Worm (Caenorhabditis elegans): ENCODE results near the gene C13G3.12.

Gene C13G3.12

DNA sequence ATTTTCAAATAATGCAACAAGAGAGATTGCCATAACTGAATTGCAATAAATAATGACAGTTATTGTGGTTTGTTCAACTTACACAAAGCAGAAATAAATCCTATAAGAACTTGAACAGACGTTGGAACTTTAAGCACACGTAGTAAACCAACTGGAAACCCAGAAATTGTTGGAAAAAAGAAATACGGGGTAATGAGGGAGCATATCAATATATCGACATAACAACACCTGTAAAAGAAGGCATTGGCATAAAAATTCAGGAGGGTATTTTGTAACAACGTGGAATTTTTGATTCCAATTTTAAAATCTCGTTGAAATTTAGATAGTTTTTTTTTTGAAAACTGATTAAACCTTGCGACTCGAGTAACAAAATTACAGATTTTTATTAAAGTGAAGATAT, 33.8 kb upstream of the C13G3.12 start:
- no peak for TF ChIP-seq klf-2 (GFP tag; conservative IDR thresholded peaks at IDR 0.05)
- no peak for TF ChIP-seq T22C8.4 (GFP tag; IDR thresholded peaks at IDR 0.05)
- no peak for TF ChIP-seq ztf-29 (GFP tag; IDR thresholded peaks at IDR 0.05)
- no peak for TF ChIP-seq ztf-23 (GFP tag; IDR thresholded peaks at IDR 0.05)
- no peak for TF ChIP-seq cog-1 (tag; optimal IDR thresholded peaks at IDR 0.05)
- no peak for TF ChIP-seq ref-1 (GFP tag; conservative IDR thresholded peaks at IDR 0.05)
- TF ChIP-seq med-1 (GFP tag; optimal IDR thresholded peaks at IDR 0.05; ENCODE audit: insufficient read depth), result no peak

DNA sequence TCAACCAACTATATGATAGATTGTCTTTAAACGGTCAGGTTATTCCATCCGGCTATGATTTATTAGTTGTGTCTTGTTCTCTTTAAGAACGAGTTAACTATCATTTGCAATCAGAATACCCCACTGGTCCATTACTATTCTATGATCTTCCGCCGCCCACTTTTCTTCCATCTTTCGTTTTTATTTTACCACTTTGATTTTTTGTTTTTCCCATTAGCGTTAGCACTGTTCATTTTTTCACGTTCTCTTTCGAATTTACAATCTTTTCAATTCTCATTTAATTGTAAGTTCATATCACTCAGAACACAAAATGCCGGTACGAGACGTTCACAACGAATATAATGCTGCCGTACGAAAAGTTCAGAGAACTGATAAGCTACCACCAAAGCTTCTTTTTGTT, 31.1 kb upstream of the C13G3.12 start, which contains the start of gene T04C12.7:
Gene T04C12.7 (plus strand): TSS at position 301 of the 400 bp plus-strand sequence.
- TF ChIP-seq cog-1 (tag; optimal IDR thresholded peaks at IDR 0.05) (no peak), ztf-29 (GFP tag; IDR thresholded peaks at IDR 0.05) (no peak), flt-1 (GFP tag; IDR thresholded peaks at IDR 0.05) (no peak), T22C8.4 (GFP tag; IDR thresholded peaks at IDR 0.05) (no peak), klf-2 (GFP tag; conservative IDR thresholded peaks at IDR 0.05) (no peak), ref-1 (GFP tag; conservative IDR thresholded peaks at IDR 0.05) (no peak), med-1 (GFP tag; optimal IDR thresholded peaks at IDR 0.05; ENCODE audit: insufficient read depth) (no peak), ztf-23 (GFP tag; IDR thresholded peaks at IDR 0.05) (no peak)

DNA sequence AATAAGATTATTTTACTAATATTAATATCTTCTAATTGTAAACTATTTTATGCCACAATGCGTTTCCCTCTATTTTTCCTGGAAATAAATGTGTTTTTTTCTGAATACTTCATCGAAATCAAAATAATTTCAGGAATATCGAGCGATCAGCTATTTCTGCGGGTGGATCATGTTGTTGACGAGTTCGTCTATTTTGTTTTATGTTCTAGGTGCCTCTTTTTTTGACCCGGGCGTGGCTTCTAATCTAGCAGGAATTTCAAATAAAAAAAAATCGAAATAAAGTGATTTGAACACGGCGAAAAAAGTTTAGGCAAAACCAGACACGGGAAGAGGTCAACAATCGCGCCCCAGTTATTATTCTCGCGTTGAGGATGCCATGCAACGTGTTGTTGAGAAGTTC, 29.2 kb upstream of the C13G3.12 start, which contains the start of gene T04C12.33:
Gene T04C12.33 (plus strand): TSS at position 301 of the 400 bp plus-strand sequence.
- TF ChIP-seq ztf-29 (GFP tag; IDR thresholded peaks at IDR 0.05) (no peak), klf-2 (GFP tag; conservative IDR thresholded peaks at IDR 0.05) (no peak), T22C8.4 (GFP tag; IDR thresholded peaks at IDR 0.05) (no peak), flt-1 (GFP tag; IDR thresholded peaks at IDR 0.05) (no peak), med-1 (GFP tag; optimal IDR thresholded peaks at IDR 0.05; ENCODE audit: insufficient read depth) (no peak), cog-1 (tag; optimal IDR thresholded peaks at IDR 0.05) (no peak), ztf-23 (GFP tag; IDR thresholded peaks at IDR 0.05) (no peak), ref-1 (GFP tag; conservative IDR thresholded peaks at IDR 0.05) (no peak), tab-1 (GFP tag; IDR thresholded peaks at IDR 0.05) (no peak)

DNA sequence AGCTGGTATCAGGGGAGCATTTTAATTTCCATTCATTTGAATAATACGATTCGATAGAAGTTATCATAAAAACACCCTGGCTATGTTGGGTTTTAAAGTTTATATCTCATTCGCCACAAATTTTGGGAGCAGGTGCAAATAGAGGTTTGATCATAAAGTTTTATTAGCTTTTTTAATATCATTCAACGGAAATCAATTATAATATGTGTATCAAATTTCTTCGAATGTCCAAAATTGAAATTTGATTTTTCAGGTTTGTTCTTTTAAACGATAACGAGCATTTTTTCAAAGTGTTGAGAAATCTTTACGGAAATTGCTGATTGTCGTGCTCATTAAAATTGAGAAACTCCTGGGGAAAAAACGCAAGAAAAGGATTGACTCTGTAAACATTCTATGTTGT, 26.0 kb upstream of the C13G3.12 start, which contains the start of gene srh-74:
Gene srh-74 (minus strand): TSS at position 101 of the 400 bp plus-strand sequence.
- TF ChIP-seq ztf-23 (GFP tag; IDR thresholded peaks at IDR 0.05), result no peak
- TF ChIP-seq T22C8.4 (GFP tag; IDR thresholded peaks at IDR 0.05), result no peak
- no peak for TF ChIP-seq med-1 (GFP tag; optimal IDR thresholded peaks at IDR 0.05; ENCODE audit: insufficient read depth)
- TF ChIP-seq cog-1 (tag; optimal IDR thresholded peaks at IDR 0.05), result no peak
- no peak for TF ChIP-seq ref-1 (GFP tag; conservative IDR thresholded peaks at IDR 0.05)
- TF ChIP-seq ztf-29 (GFP tag; IDR thresholded peaks at IDR 0.05), result no peak
- TF ChIP-seq klf-2 (GFP tag; conservative IDR thresholded peaks at IDR 0.05), result no peak
- no peak for TF ChIP-seq flt-1 (GFP tag; IDR thresholded peaks at IDR 0.05)
- no peak for TF ChIP-seq tab-1 (GFP tag; IDR thresholded peaks at IDR 0.05)

DNA sequence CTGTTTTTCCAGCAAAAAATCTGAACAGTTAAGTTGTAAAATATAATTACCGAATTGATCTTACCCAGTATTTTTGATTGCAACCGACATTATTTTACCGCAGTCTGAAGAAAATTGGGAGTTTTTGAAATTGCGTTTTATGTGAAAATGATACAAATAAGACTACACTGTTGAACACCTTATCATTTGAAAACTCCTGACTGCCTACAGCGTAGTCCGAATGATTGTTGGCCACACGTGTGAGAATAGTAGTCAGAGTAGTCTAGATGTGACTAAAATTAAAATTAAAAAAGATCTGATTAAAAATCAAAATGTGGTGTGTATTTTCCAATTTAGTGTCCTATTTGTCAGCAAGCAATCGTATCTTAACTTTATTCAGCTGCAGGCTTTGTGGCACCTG, 24.0 kb upstream of the C13G3.12 start, which contains the start of gene dhs-18:
Gene dhs-18 (minus strand): TSS at position 104 of the 400 bp plus-strand sequence.
- TF ChIP-seq ztf-23 (GFP tag; IDR thresholded peaks at IDR 0.05) (no peak), klf-2 (GFP tag; conservative IDR thresholded peaks at IDR 0.05) (no peak), med-1 (GFP tag; optimal IDR thresholded peaks at IDR 0.05; ENCODE audit: insufficient read depth) (no peak), cog-1 (tag; optimal IDR thresholded peaks at IDR 0.05) (no peak), T22C8.4 (GFP tag; IDR thresholded peaks at IDR 0.05) (no peak)

DNA sequence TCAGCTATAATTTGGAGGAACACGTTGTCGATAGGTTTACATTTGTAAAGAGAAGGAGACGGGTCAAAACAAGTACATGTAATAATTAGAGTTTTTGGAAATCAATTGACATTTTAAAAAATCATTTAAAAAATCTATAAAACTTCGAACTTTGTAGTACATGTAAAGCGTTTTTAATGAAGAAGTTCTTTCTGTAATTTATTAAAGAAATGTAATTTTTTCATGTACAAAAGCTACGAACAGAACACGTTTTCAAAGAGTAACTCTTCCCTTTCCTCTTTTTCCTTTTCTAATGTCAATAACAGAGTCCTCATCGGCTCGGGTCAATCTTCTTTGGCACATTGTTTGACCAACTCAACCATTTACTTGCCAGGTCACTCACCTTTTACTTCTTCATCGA, 21.1 kb upstream of the C13G3.12 start, which contains the start of gene C45B11.6:
Gene C45B11.6 (plus strand): TSS at position 301 of the 400 bp plus-strand sequence.
- TF ChIP-seq T22C8.4 (GFP tag; IDR thresholded peaks at IDR 0.05) (no peak), tab-1 (GFP tag; IDR thresholded peaks at IDR 0.05) (no peak), ztf-29 (GFP tag; IDR thresholded peaks at IDR 0.05) (no peak), ref-1 (GFP tag; conservative IDR thresholded peaks at IDR 0.05) (no peak), ztf-23 (GFP tag; IDR thresholded peaks at IDR 0.05) (no peak), flt-1 (GFP tag; IDR thresholded peaks at IDR 0.05) (no peak), cog-1 (tag; optimal IDR thresholded peaks at IDR 0.05) (no peak), klf-2 (GFP tag; conservative IDR thresholded peaks at IDR 0.05) (no peak), med-1 (GFP tag; optimal IDR thresholded peaks at IDR 0.05; ENCODE audit: insufficient read depth) (no peak)

DNA sequence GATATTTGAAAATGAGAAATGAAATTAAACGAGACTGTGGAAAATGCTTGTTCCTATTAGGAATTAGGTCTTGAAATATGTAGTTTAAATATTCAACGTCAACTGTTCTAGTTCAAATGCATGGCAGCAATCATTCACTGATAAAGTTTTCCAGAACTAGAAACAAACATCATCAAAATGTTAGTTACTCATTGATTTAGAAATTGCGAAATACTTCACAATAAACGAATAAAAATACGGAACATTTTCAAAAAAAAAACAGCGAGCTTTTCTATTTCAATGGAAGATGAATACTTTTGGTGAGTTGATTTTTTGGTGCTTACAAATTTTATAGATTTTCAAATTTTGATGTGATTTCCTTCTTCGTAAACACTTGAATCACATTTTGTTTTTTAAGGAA, 19.8 kb upstream of the C13G3.12 start, which contains the start of gene C45B11.2:
Gene C45B11.2 (plus strand): TSS at position 173 of the 400 bp plus-strand sequence.
- TF ChIP-seq T22C8.4 (GFP tag; IDR thresholded peaks at IDR 0.05), result no peak
- no peak for TF ChIP-seq ztf-29 (GFP tag; IDR thresholded peaks at IDR 0.05)
- no peak for TF ChIP-seq ref-1 (GFP tag; conservative IDR thresholded peaks at IDR 0.05)

DNA sequence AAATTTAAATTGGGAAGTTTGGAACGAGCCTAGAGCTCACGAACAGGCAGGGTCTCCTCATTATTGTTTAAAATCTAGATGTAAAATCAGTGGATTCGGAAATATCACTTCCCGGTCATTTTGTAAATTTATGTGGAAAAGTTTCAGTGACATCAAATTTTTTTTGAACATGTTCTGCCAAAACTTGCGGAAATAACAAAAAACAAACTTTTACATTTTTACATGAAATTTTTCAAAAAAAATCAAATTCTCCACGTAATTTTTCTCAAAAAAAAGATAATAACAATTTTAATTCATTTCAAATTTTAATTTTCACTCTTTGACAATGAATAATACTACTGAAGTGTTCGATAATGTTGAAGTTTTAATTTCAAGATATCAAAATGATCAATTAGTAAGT, 18.8 kb upstream of the C13G3.12 start, which contains the start of gene C45B11.5:
Gene C45B11.5 (plus strand): TSS at position 301 of the 400 bp plus-strand sequence.
- no peak for TF ChIP-seq tab-1 (GFP tag; IDR thresholded peaks at IDR 0.05)
- TF ChIP-seq ztf-23 (GFP tag; IDR thresholded peaks at IDR 0.05), result no peak
- no peak for TF ChIP-seq cog-1 (tag; optimal IDR thresholded peaks at IDR 0.05)
- TF ChIP-seq flt-1 (GFP tag; IDR thresholded peaks at IDR 0.05), result no peak
- no peak for TF ChIP-seq ref-1 (GFP tag; conservative IDR thresholded peaks at IDR 0.05)
- no peak for TF ChIP-seq T22C8.4 (GFP tag; IDR thresholded peaks at IDR 0.05)
- TF ChIP-seq med-1 (GFP tag; optimal IDR thresholded peaks at IDR 0.05; ENCODE audit: insufficient read depth), result no peak
- no peak for TF ChIP-seq ztf-29 (GFP tag; IDR thresholded peaks at IDR 0.05)
- TF ChIP-seq klf-2 (GFP tag; conservative IDR thresholded peaks at IDR 0.05), result no peak

DNA sequence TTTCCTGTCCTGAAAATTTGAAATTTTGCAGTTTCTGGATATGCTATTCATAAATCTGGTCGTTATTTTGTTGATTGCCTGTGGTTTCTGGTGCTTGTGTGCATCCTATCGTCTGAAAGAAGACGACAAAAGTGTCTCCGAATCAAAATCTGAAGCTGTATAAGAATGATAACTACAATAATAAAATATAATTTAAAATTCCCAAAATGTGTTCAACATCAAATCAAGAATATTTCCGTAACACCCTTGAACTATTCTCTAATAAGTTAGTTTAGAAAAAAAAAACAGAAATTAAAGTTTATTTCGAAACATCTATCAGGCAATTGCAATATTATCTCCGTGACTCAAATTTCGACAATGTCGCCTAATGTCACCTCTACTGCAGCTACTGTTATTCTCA, 17.8 kb upstream of the C13G3.12 start, which contains the start of gene C45B11.8:
Gene C45B11.8 (plus strand): TSS at position 301 of the 400 bp plus-strand sequence.
- TF ChIP-seq ztf-23 (GFP tag; IDR thresholded peaks at IDR 0.05), result no peak
- TF ChIP-seq ref-1 (GFP tag; conservative IDR thresholded peaks at IDR 0.05), result no peak
- no peak for TF ChIP-seq T22C8.4 (GFP tag; IDR thresholded peaks at IDR 0.05)
- TF ChIP-seq tab-1 (GFP tag; IDR thresholded peaks at IDR 0.05), result no peak
- TF ChIP-seq cog-1 (tag; optimal IDR thresholded peaks at IDR 0.05), result no peak
- no peak for TF ChIP-seq klf-2 (GFP tag; conservative IDR thresholded peaks at IDR 0.05)
- TF ChIP-seq med-1 (GFP tag; optimal IDR thresholded peaks at IDR 0.05; ENCODE audit: insufficient read depth), result no peak
- TF ChIP-seq ztf-29 (GFP tag; IDR thresholded peaks at IDR 0.05), result no peak
- TF ChIP-seq flt-1 (GFP tag; IDR thresholded peaks at IDR 0.05), result no peak

DNA sequence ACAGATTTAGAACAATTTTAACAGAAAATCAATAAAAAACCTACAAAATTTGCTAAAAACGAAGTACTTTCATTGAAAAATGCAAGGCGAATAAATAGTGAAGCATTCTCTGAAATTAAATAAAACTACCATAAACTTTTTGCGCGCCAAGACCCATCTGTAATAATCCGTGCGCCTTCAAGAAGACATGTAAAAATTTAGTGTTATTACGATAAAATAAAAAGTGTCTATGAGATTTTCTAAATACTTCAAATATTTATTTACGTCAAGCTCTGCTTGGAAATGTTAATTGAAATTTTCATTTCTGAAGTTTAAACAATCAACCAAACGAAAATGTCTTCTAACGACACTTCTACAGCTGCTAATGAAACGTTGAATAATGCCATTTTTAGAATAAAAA, 17.3 kb upstream of the C13G3.12 start, which contains the start of gene C45B11.9:
Gene C45B11.9 (plus strand): TSS at position 301 of the 400 bp plus-strand sequence.
- TF ChIP-seq tab-1 (GFP tag; IDR thresholded peaks at IDR 0.05) (no peak), ztf-23 (GFP tag; IDR thresholded peaks at IDR 0.05) (no peak), cog-1 (tag; optimal IDR thresholded peaks at IDR 0.05) (no peak), flt-1 (GFP tag; IDR thresholded peaks at IDR 0.05) (no peak), T22C8.4 (GFP tag; IDR thresholded peaks at IDR 0.05) (no peak), klf-2 (GFP tag; conservative IDR thresholded peaks at IDR 0.05) (no peak), med-1 (GFP tag; optimal IDR thresholded peaks at IDR 0.05; ENCODE audit: insufficient read depth) (no peak), ref-1 (GFP tag; conservative IDR thresholded peaks at IDR 0.05) (no peak), ztf-29 (GFP tag; IDR thresholded peaks at IDR 0.05) (no peak)

All from whole organism, midembryonic.